Fruit fly (Drosophila melanogaster) whole organism, embryonic: ENCODE results near the gene CG32187.
A peak's percentile ranks its signal among the peaks of the same experiment; 100 is the strongest.

Experiments
- Abd-B ChIP-seq: fragments of 200-800 bp; sonication (Bioruptor generic); optimal IDR thresholded peaks from 2 replicates; lab custom pipeline; 2018; ENCODE audit warnings: missing biosample characterization, mild to moderate bottlenecking, missing genetic modification characterization, moderate library complexity
- B-H2 ChIP-seq: fragments of 200-800 bp; sonication (Bioruptor generic); optimal IDR thresholded peaks from 2 replicates; lab custom pipeline; 2018; ENCODE audit warnings: missing biosample characterization, mild to moderate bottlenecking, missing genetic modification characterization
- C15 ChIP-seq: fragments of 200-800 bp; sonication (Bioruptor generic); IDR thresholded peaks from 3 replicates; pipeline ENCODE4 v1.3.6; 2022; ENCODE audit warnings: missing biosample characterization, missing genetic modification characterization
- CG10366 ChIP-seq: fragments of 200-800 bp; sonication (Bioruptor generic); IDR thresholded peaks from 2 replicates; pipeline ENCODE4 v1.3.6; 2022; ENCODE audit warnings: missing biosample characterization, missing genetic modification characterization
- CG12659 ChIP-seq: fragments of 200-800 bp; sonication (Bioruptor generic); optimal IDR thresholded peaks from 3 replicates; lab custom pipeline; 2017; ENCODE audit warnings: mild to moderate bottlenecking, missing biosample characterization, missing genetic modification reagents, missing genetic modification characterization
- CG14050 ChIP-seq: fragments of 200-800 bp; sonication (Bioruptor generic); IDR thresholded peaks from 3 replicates; pipeline ENCODE4 v1.3.6; 2022; ENCODE audit warnings: missing biosample characterization, missing genetic modification characterization
- CG15269 ChIP-seq: fragments of 200-800 bp; sonication (Bioruptor generic); optimal IDR thresholded peaks from 2 replicates; lab custom pipeline; 2018; ENCODE audit warnings: missing biosample characterization, mild to moderate bottlenecking, missing genetic modification characterization, moderate library complexity
- CG15696 ChIP-seq: fragments of 200-800 bp; sonication (Bioruptor generic); optimal IDR thresholded peaks from 2 replicates; lab custom pipeline; 2019; ENCODE audit warnings: missing biosample characterization, mild to moderate bottlenecking, missing genetic modification characterization, moderate library complexity
- CG1603 ChIP-seq: fragments of 200-800 bp; sonication (Bioruptor generic); optimal IDR thresholded peaks from 2 replicates; lab custom pipeline; 2019; ENCODE audit warnings: missing biosample characterization, mild to moderate bottlenecking, missing genetic modification characterization, moderate library complexity
- CG30431 ChIP-seq: fragments of 200-800 bp; sonication (Bioruptor generic); optimal IDR thresholded peaks from 2 replicates; lab custom pipeline; 2017; ENCODE audit warnings: missing biosample characterization, missing genetic modification characterization
- CG32767 ChIP-seq: fragments of 200-800 bp; sonication (Bioruptor generic); IDR thresholded peaks from 2 replicates; pipeline ENCODE4 v1.3.6; 2022; ENCODE audit warnings: missing biosample characterization, missing genetic modification characterization
- CG33557 ChIP-seq: fragments of 200-800 bp; sonication (Bioruptor generic); optimal IDR thresholded peaks from 2 replicates; lab custom pipeline; 2019; ENCODE audit warnings: missing biosample characterization, mild to moderate bottlenecking, missing genetic modification characterization, moderate library complexity
- CG34224 ChIP-seq: fragments of 200-800 bp; sonication (Bioruptor generic); IDR thresholded peaks from 3 replicates; pipeline ENCODE4 v1.3.6; 2022; ENCODE audit warnings: missing biosample characterization, missing genetic modification characterization; ENCODE audit not compliant: partially characterized antibody
- CG34422 ChIP-seq: fragments of 200-800 bp; sonication (Bioruptor generic); IDR thresholded peaks from 3 replicates; pipeline ENCODE4 v1.3.6; 2022; ENCODE audit warnings: missing biosample characterization, missing genetic modification characterization
- CG4282 ChIP-seq: fragments of 200-800 bp; sonication (Bioruptor generic); optimal IDR thresholded peaks from 2 replicates; lab custom pipeline; 2016; ENCODE audit warnings: missing biosample characterization, missing genetic modification characterization
- CG7786 ChIP-seq: fragments of 200-800 bp; sonication (Bioruptor generic); optimal IDR thresholded peaks from 2 replicates; lab custom pipeline; 2016; ENCODE audit warnings: missing biosample characterization, missing genetic modification characterization
- CG7839 ChIP-seq: fragments of 200-800 bp; sonication (Bioruptor generic); optimal IDR thresholded peaks from 3 replicates; lab custom pipeline; 2018; ENCODE audit warnings: missing biosample characterization, mild to moderate bottlenecking, missing genetic modification characterization, moderate library complexity
- CG8290 ChIP-seq, 3 experiments: fragments of 200-800 bp; sonication (Bioruptor generic); optimal IDR thresholded peaks; 2 replicates each; lab custom pipeline; 2016 to 2019; ENCODE audit warnings: missing biosample characterization in 3 of 3, missing genetic modification characterization in 3 of 3, mild to moderate bottlenecking in 2 of 3, moderate library complexity in 1 of 3
- CG9215 ChIP-seq: fragments of 200-800 bp; sonication (Bioruptor generic); IDR thresholded peaks from 2 replicates; pipeline ENCODE4 v1.3.6; 2022; ENCODE audit warnings: missing biosample characterization, missing genetic modification characterization
- CG9817 ChIP-seq: fragments of 200-800 bp; sonication (Bioruptor generic); optimal IDR thresholded peaks from 2 replicates; lab custom pipeline; 2018; ENCODE audit warnings: missing biosample characterization, mild to moderate bottlenecking, missing genetic modification characterization, moderate library complexity
- CoRest ChIP-seq: fragments of 200-800 bp; sonication (Bioruptor generic); optimal IDR thresholded peaks from 3 replicates; lab custom pipeline; 2018; ENCODE audit warnings: missing biosample characterization, mild to moderate bottlenecking, missing genetic modification characterization, moderate library complexity
- E2f2 ChIP-seq: fragments of 200-800 bp; sonication (Bioruptor generic); IDR thresholded peaks from 2 replicates; pipeline ENCODE4 v1.3.6; 2022; ENCODE audit warnings: missing biosample characterization, missing genetic modification characterization
- Elba2 ChIP-seq: fragments of 200-800 bp; sonication (Bioruptor generic); optimal IDR thresholded peaks from 3 replicates; lab custom pipeline; 2016; ENCODE audit warnings: missing biosample characterization, missing genetic modification characterization
- Ets97D ChIP-seq: fragments of 200-800 bp; sonication (Bioruptor generic); optimal IDR thresholded peaks from 3 replicates; lab custom pipeline; 2016; ENCODE audit warnings: missing biosample characterization, missing genetic modification characterization
- Hmr ChIP-seq: fragments of 200-800 bp; sonication (Bioruptor generic); optimal IDR thresholded peaks from 3 replicates; lab custom pipeline; 2017; ENCODE audit warnings: mild to moderate bottlenecking, missing biosample characterization, missing genetic modification reagents, missing genetic modification characterization
- Hr3 ChIP-seq: fragments of 200-800 bp; sonication (Bioruptor generic); optimal IDR thresholded peaks from 3 replicates; lab custom pipeline; 2016; ENCODE audit warnings: missing biosample characterization, missing genetic modification characterization
- Lhr ChIP-seq: fragments of 200-800 bp; sonication (Bioruptor generic); optimal IDR thresholded peaks from 3 replicates; lab custom pipeline; 2017; ENCODE audit warnings: mild to moderate bottlenecking, missing biosample characterization, missing genetic modification reagents, missing genetic modification characterization
- MBD-R2 ChIP-seq: fragments of 200-800 bp; sonication (Bioruptor generic); IDR thresholded peaks from 2 replicates; pipeline ENCODE4 v1.3.6; 2022; ENCODE audit warnings: missing biosample characterization, missing genetic modification characterization
- Max ChIP-seq: fragments of 200-800 bp; sonication (Bioruptor generic); optimal IDR thresholded peaks from 2 replicates; lab custom pipeline; 2016; ENCODE audit warnings: missing biosample characterization, mild to moderate bottlenecking, missing genetic modification characterization
- Myb ChIP-seq: fragments of 200-800 bp; sonication (Bioruptor generic); optimal IDR thresholded peaks from 2 replicates; lab custom pipeline; 2016; ENCODE audit warnings: missing biosample characterization, missing genetic modification characterization
- Oaz ChIP-seq: fragments of 200-800 bp; sonication (Bioruptor generic); IDR thresholded peaks from 2 replicates; pipeline ENCODE4 v1.3.6; 2022; ENCODE audit warnings: missing biosample characterization, missing genetic modification characterization
- PHDP ChIP-seq: fragments of 200-800 bp; sonication (Bioruptor generic); optimal IDR thresholded peaks from 3 replicates; lab custom pipeline; 2018; ENCODE audit warnings: missing biosample characterization, mild to moderate bottlenecking, missing genetic modification characterization, moderate library complexity
- Xbp1 ChIP-seq: fragments of 200-800 bp; sonication (Bioruptor generic); optimal IDR thresholded peaks from 3 replicates; lab custom pipeline; 2016; ENCODE audit warnings: missing biosample characterization, mild to moderate bottlenecking, missing genetic modification characterization
- YL-1 ChIP-seq: fragments of 200-800 bp; sonication (Bioruptor generic); optimal IDR thresholded peaks from 3 replicates; lab custom pipeline; 2017; ENCODE audit warnings: missing biosample characterization, mild to moderate bottlenecking, missing genetic modification characterization
- abd-A ChIP-seq: fragments of 200-800 bp; sonication (Bioruptor generic); optimal IDR thresholded peaks from 3 replicates; lab custom pipeline; 2019; ENCODE audit warnings: missing biosample characterization, mild to moderate bottlenecking, missing genetic modification characterization, moderate library complexity
- ap ChIP-seq: fragments of 200-800 bp; sonication (Bioruptor generic); IDR thresholded peaks from 2 replicates; pipeline ENCODE4 v1.3.6; 2022; ENCODE audit warnings: missing biosample characterization, missing genetic modification characterization
- chm ChIP-seq: fragments of 200-800 bp; sonication (Bioruptor generic); IDR thresholded peaks from 2 replicates; pipeline ENCODE4 v1.3.6; 2022; ENCODE audit warnings: missing biosample characterization, missing genetic modification characterization
- ci ChIP-seq: fragments of 200-800 bp; sonication (Bioruptor generic); IDR thresholded peaks from 3 replicates; pipeline ENCODE4 v1.3.6; 2022; ENCODE audit warnings: missing biosample characterization, missing genetic modification characterization
- cwo ChIP-seq: fragments of 200-800 bp; sonication (Bioruptor generic); optimal IDR thresholded peaks from 3 replicates; lab custom pipeline; 2017; ENCODE audit warnings: missing biosample characterization, missing genetic modification characterization, mild to moderate bottlenecking, moderate library complexity, missing genetic modification reagents
- danr ChIP-seq: fragments of 200-800 bp; sonication (Bioruptor generic); IDR thresholded peaks from 2 replicates; pipeline ENCODE4 v1.3.6; 2022; ENCODE audit warnings: missing biosample characterization, missing genetic modification characterization
- ewg ChIP-seq: fragments of 200-800 bp; sonication (Bioruptor generic); optimal IDR thresholded peaks from 3 replicates; lab custom pipeline; 2017; ENCODE audit warnings: mild to moderate bottlenecking, missing biosample characterization, missing genetic modification reagents, missing genetic modification characterization
- fd3F ChIP-seq: fragments of 200-800 bp; sonication (Bioruptor generic); optimal IDR thresholded peaks from 2 replicates; lab custom pipeline; 2018; ENCODE audit warnings: missing biosample characterization, mild to moderate bottlenecking, missing genetic modification characterization, moderate library complexity
- fd96Cb ChIP-seq: fragments of 200-800 bp; sonication (Bioruptor generic); optimal IDR thresholded peaks from 2 replicates; lab custom pipeline; 2018; ENCODE audit warnings: missing biosample characterization, mild to moderate bottlenecking, missing genetic modification characterization, moderate library complexity
- grau ChIP-seq: fragments of 200-800 bp; optimal IDR thresholded peaks from 3 replicates; lab custom pipeline; 2019; ENCODE audit warnings: missing biosample characterization, mild to moderate bottlenecking, missing genetic modification characterization, moderate library complexity
- ken ChIP-seq: fragments of 200-800 bp; sonication (Bioruptor generic); IDR thresholded peaks from 3 replicates; pipeline ENCODE4 v1.3.6; 2022; ENCODE audit warnings: missing biosample characterization, missing genetic modification characterization
- luna ChIP-seq: fragments of 200-800 bp; sonication (Bioruptor generic); optimal IDR thresholded peaks from 2 replicates; lab custom pipeline; 2016; ENCODE audit warnings: missing biosample characterization, missing genetic modification characterization
- p53 ChIP-seq: fragments of 200-800 bp; sonication (Bioruptor generic); optimal IDR thresholded peaks from 2 replicates; lab custom pipeline; 2016; ENCODE audit warnings: missing biosample characterization, missing genetic modification characterization
- phol ChIP-seq: fragments of 200-800 bp; sonication (Bioruptor generic); optimal IDR thresholded peaks from 3 replicates; lab custom pipeline; 2018; ENCODE audit warnings: missing biosample characterization, mild to moderate bottlenecking, missing genetic modification characterization, moderate library complexity
- vnd ChIP-seq: fragments of 200-800 bp; sonication (Bioruptor generic); IDR thresholded peaks from 3 replicates; pipeline ENCODE4 v1.3.6; 2022; ENCODE audit warnings: missing biosample characterization, missing genetic modification characterization; ENCODE audit not compliant: partially characterized antibody
- zen ChIP-seq: fragments of 200-800 bp; sonication (Bioruptor generic); optimal IDR thresholded peaks from 3 replicates; lab custom pipeline; 2018; ENCODE audit warnings: missing biosample characterization, mild to moderate bottlenecking, missing genetic modification characterization, moderate library complexity

Gene CG32187

dm6 chr3L:17804511-17804910 is 1.7 kb downstream of the CG32187 start, which contains the start of gene ais (continued):
- peak; percentile 38; the same call in 1 of the 3 replicates for TF ChIP-seq ci
- peak; percentile 81 for TF ChIP-seq cwo (GFP tag; lab: Kevin White, UChicago)
- TF ChIP-seq Max (GFP tag; lab: Kevin White, UChicago) = peak; percentile 62
- TF ChIP-seq CG8290 (GFP tag; optimal IDR thresholded peaks at IDR 0.05; lab: Kevin White, UChicago) = no peak
- TF ChIP-seq CG8290 (tag; optimal IDR thresholded peaks at IDR 0.05; lab: Kevin White, UChicago) = peak in 1 of 2 experiments; percentile 56
- peak; percentile 17 for TF ChIP-seq Ets97D (GFP tag; lab: Kevin White, UChicago)
- peak; percentile 34 for TF ChIP-seq Xbp1
- peak; percentile 32 for TF ChIP-seq Myb (GFP tag; lab: Kevin White, UChicago)
- peak; percentile 20 for TF ChIP-seq Lhr (GFP tag; lab: Kevin White, UChicago)
- TF ChIP-seq phol (tag; lab: Kevin White, UChicago) = peak; percentile 22
- no peak for TF ChIP-seq Elba2 (GFP tag; lab: Kevin White, UChicago)
- TF ChIP-seq PHDP (tag; lab: Kevin White, UChicago) = peak; percentile 22
- no peak for TF ChIP-seq Hr3 (GFP tag; lab: Kevin White, UChicago)
- TF ChIP-seq CG15269 (tag; lab: Kevin White, UChicago) = peak; percentile 23
- TF ChIP-seq YL-1 (GFP tag; lab: Kevin White, UChicago) = peak; percentile 41
- TF ChIP-seq CG4282 (GFP tag; lab: Kevin White, UChicago) = no peak
- peak; percentile 53 for TF ChIP-seq CG1603
- TF ChIP-seq fd3F (GFP tag; lab: Kevin White, UChicago) = no peak
- peak; percentile 20 for TF ChIP-seq CG12659 (GFP tag; lab: Kevin White, UChicago)
- 0 out of 3 replicates have a peak, but pooled peaks have one; percentile 10 for TF ChIP-seq CG34422
- peak; percentile 41 for TF ChIP-seq B-H2 (GFP tag; lab: Kevin White, UChicago)
- no peak for TF ChIP-seq vnd (GFP tag; lab: Robert Waterston, UW)
- peak; percentile 22 for TF ChIP-seq CG9817 (tag; lab: Kevin White, UChicago)
- no peak for TF ChIP-seq CG7786 (GFP tag; lab: Kevin White, UChicago)
- no peak for TF ChIP-seq ken
- TF ChIP-seq luna (GFP tag; lab: Kevin White, UChicago) = no peak
- TF ChIP-seq Oaz (GFP tag; lab: Robert Waterston, UW) = no peak; the same call in 1 of the 2 replicates
- peak; percentile 29 for TF ChIP-seq CoRest (tag; lab: Kevin White, UChicago)
- TF ChIP-seq ewg = peak; percentile 18
- peak; percentile 4 for TF ChIP-seq zen (tag; lab: Kevin White, UChicago)
- TF ChIP-seq CG34224 (GFP tag; lab: Robert Waterston, UW) = no peak
- 0 out of 2 replicates have a peak, but pooled peaks have one; percentile 13 for TF ChIP-seq CG10366 (GFP tag; lab: Robert Waterston, UW)
- no peak for TF ChIP-seq p53 (GFP tag; lab: Kevin White, UChicago)
- TF ChIP-seq C15 (GFP tag; lab: Robert Waterston, UW) = no peak
- TF ChIP-seq E2f2 (GFP tag; lab: Robert Waterston, UW) = peak; percentile 51
- TF ChIP-seq MBD-R2 (GFP tag; lab: Robert Waterston, UW) = peak; percentile 53
- no peak for TF ChIP-seq CG9215 (GFP tag; lab: Robert Waterston, UW)
- TF ChIP-seq CG32767 = no peak
- no peak for TF ChIP-seq abd-A (tag; lab: Kevin White, UChicago)
- no peak for TF ChIP-seq ap (GFP tag; lab: Robert Waterston, UW)
- TF ChIP-seq CG7839 (tag; lab: Kevin White, UChicago) = peak; percentile 14
- TF ChIP-seq fd96Cb (tag; lab: Kevin White, UChicago) = no peak
- no peak for TF ChIP-seq CG14050 (GFP tag; lab: Robert Waterston, UW)
- peak; percentile 11 for TF ChIP-seq Hmr (GFP tag; lab: Kevin White, UChicago)
- peak; percentile 39; the same call in 1 of the 2 replicates for TF ChIP-seq chm (GFP tag; lab: Robert Waterston, UW)
- TF ChIP-seq CG30431 = no peak
- peak; percentile 15 for TF ChIP-seq CG15696 (tag; lab: Kevin White, UChicago)
- TF ChIP-seq grau = peak; percentile 41
- TF ChIP-seq Abd-B (GFP tag; lab: Kevin White, UChicago) = peak; percentile 7
- TF ChIP-seq CG33557 (GFP tag; lab: Kevin White, UChicago) = no peak
- no peak for TF ChIP-seq danr (GFP tag; lab: Robert Waterston, UW)
